Worm (Caenorhabditis elegans) whole organism, young adult: ENCODE data around the gene acr-25.
A peak's percentile ranks its signal among the peaks of the same experiment; 100 is the strongest.

Experiments
- B0035.1 ChIP-seq: sonication (generic microtip); optimal IDR thresholded peaks from 2 replicates; lab custom pipeline; 2016; ENCODE audit warnings: missing genetic modification characterization, mild to moderate bottlenecking, missing compliant biosample characterization, missing genotype, missing genetic modification reagents
- F23B12.7 ChIP-seq: sonication (generic microtip); optimal IDR thresholded peaks from 2 replicates; lab custom pipeline; 2017; ENCODE audit warnings: missing genetic modification characterization, mild to moderate bottlenecking, missing compliant biosample characterization, antibody characterized with exemption, moderate library complexity; ENCODE audit not compliant: insufficient read depth
- F33H1.4 ChIP-seq: fragments of 200-800 bp; sonication (Bioruptor generic); IDR thresholded peaks from 2 replicates; pipeline ENCODE4 v1.3.6; 2022; ENCODE audit warnings: missing genetic modification reagents, missing genetic modification characterization, missing compliant biosample characterization
- F57A8.1 ChIP-seq: fragments of 200-800 bp; sonication (Bioruptor generic); optimal IDR thresholded peaks from 2 replicates; lab custom pipeline; 2018; ENCODE audit warnings: mild to moderate bottlenecking, missing genetic modification characterization, moderate library complexity, missing compliant biosample characterization
- F57C9.4 ChIP-seq: sonication (generic microtip); optimal IDR thresholded peaks from 2 replicates; lab custom pipeline; 2017; ENCODE audit warnings: mild to moderate bottlenecking, missing genetic modification characterization, missing compliant biosample characterization
- K12H6.12 ChIP-seq: fragments of 200-800 bp; sonication (Bioruptor generic); optimal IDR thresholded peaks from 2 replicates; lab custom pipeline; 2018; ENCODE audit warnings: mild to moderate bottlenecking, missing genetic modification characterization, missing compliant biosample characterization
- Y53F4B.3 ChIP-seq: fragments of 200-800 bp; sonication (Bioruptor generic); IDR thresholded peaks from 2 replicates; pipeline ENCODE4 v1.3.6; 2022; ENCODE audit warnings: missing genetic modification reagents, missing genetic modification characterization, missing compliant biosample characterization
- Y53G8AR.9 ChIP-seq: fragments of 200-800 bp; sonication (Bioruptor generic); conservative IDR thresholded peaks from 2 replicates; pipeline ENCODE4 v1.3.6; 2022; ENCODE audit warnings: missing genetic modification reagents, missing genetic modification characterization, missing compliant biosample characterization
- ama-1 ChIP-seq, 3 experiments: fragments of 150-350 bp in 1 of 3; sonication (generic microtip) in 2 of 3; optimal IDR thresholded peaks; 2 replicates each; lab custom pipeline; 2014 to 2018; ENCODE audit warnings: missing biosample characterization in 2 of 3, missing genetic modification characterization in 2 of 3, missing genetic modification reagents in 2 of 3
- athp-1 ChIP-seq: sonication (generic microtip); optimal IDR thresholded peaks from 2 replicates; lab custom pipeline; 2017; ENCODE audit warnings: mild to moderate bottlenecking, missing genetic modification characterization, missing compliant biosample characterization
- attf-3 ChIP-seq: fragments of 200-800 bp; sonication (Bioruptor generic); conservative IDR thresholded peaks from 2 replicates; pipeline ENCODE4 v1.3.6; 2022; ENCODE audit warnings: missing genetic modification reagents, missing genetic modification characterization, missing compliant biosample characterization
- attf-5 ChIP-seq: fragments of 200-800 bp; sonication (Bioruptor generic); optimal IDR thresholded peaks from 2 replicates; lab custom pipeline; 2018; ENCODE audit warnings: mild to moderate bottlenecking, missing genetic modification characterization, missing compliant biosample characterization
- attf-6 ChIP-seq: fragments of 200-800 bp; sonication (Bioruptor generic); IDR thresholded peaks from 2 replicates; pipeline ENCODE4 v1.3.6; 2022; ENCODE audit warnings: missing genetic modification reagents, missing genetic modification characterization, missing compliant biosample characterization
- ceh-40 ChIP-seq: fragments of 200-800 bp; sonication (Bioruptor generic); IDR thresholded peaks from 2 replicates; pipeline ENCODE4 v1.3.6; 2022; ENCODE audit warnings: missing genetic modification characterization, missing compliant biosample characterization
- efl-1 ChIP-seq: fragments of 150-350 bp; optimal IDR thresholded peaks from 2 replicates; lab custom pipeline; 2014; ENCODE audit warnings: missing biosample characterization, missing genetic modification reagents, missing genetic modification characterization
- him-1 ChIP-seq: sonication (generic microtip); optimal IDR thresholded peaks from 2 replicates; lab custom pipeline; 2016; ENCODE audit warnings: missing genotype, missing genetic modification reagents, missing genetic modification characterization, missing compliant biosample characterization
- hmg-1.2 ChIP-seq: fragments of 200-800 bp; sonication (Bioruptor generic); IDR thresholded peaks from 2 replicates; pipeline ENCODE4 v1.3.6; 2022; ENCODE audit warnings: missing genetic modification reagents, missing genetic modification characterization, missing compliant biosample characterization
- hrde-1 ChIP-seq: sonication (generic microtip); optimal IDR thresholded peaks from 2 replicates; lab custom pipeline; 2016; ENCODE audit warnings: missing genetic modification characterization, mild to moderate bottlenecking, missing compliant biosample characterization, moderate library complexity, missing genotype, missing genetic modification reagents, borderline replicate concordance
- let-607 ChIP-seq, 2 experiments: fragments of 200-800 bp in 1 of 2; sonication (Bioruptor generic) in 1 of 2; sonication (generic microtip) in 1 of 2; optimal IDR thresholded peaks; 2 replicates each; lab custom pipeline; 2016 to 2018; ENCODE audit warnings: mild to moderate bottlenecking in 2 of 2, missing compliant biosample characterization in 2 of 2, missing genetic modification characterization in 2 of 2, moderate library complexity in 2 of 2, missing genotype in 1 of 2
- lin-35 ChIP-seq, 3 experiments: fragments of 150-350 bp in 2 of 3; sonication (generic microtip) in 1 of 3; optimal IDR thresholded peaks; 2 replicates each; lab custom pipeline; 2014 to 2018; ENCODE audit warnings: missing biosample characterization in 3 of 3, missing genetic modification characterization in 3 of 3, missing genetic modification reagents in 3 of 3
- lin-54 ChIP-seq: fragments of 200-800 bp; sonication (Bioruptor generic); optimal IDR thresholded peaks from 2 replicates; lab custom pipeline; 2018; ENCODE audit warnings: mild to moderate bottlenecking, missing genetic modification characterization, missing compliant biosample characterization
- madf-3 ChIP-seq: fragments of 200-800 bp; sonication (Bioruptor generic); IDR thresholded peaks from 2 replicates; pipeline ENCODE4 v1.3.6; 2022; ENCODE audit warnings: missing genetic modification reagents, missing genetic modification characterization, missing compliant biosample characterization
- madf-6 ChIP-seq: fragments of 200-800 bp; sonication (Bioruptor generic); IDR thresholded peaks from 2 replicates; pipeline ENCODE4 v1.3.6; 2022; ENCODE audit warnings: missing genetic modification reagents, missing genetic modification characterization, missing compliant biosample characterization
- nhr-80 ChIP-seq: sonication (generic microtip); optimal IDR thresholded peaks from 2 replicates; lab custom pipeline; 2016; ENCODE audit warnings: missing genetic modification characterization, missing compliant biosample characterization
- rcor-1 ChIP-seq: fragments of 200-800 bp; sonication (Bioruptor generic); IDR thresholded peaks from 2 replicates; pipeline ENCODE4 v1.3.6; 2022; ENCODE audit warnings: missing genetic modification reagents, missing genetic modification characterization, missing compliant biosample characterization
- snpc-1.1 ChIP-seq: sonication (generic microtip); optimal IDR thresholded peaks from 2 replicates; lab custom pipeline; 2017; ENCODE audit warnings: missing genetic modification characterization, mild to moderate bottlenecking, missing compliant biosample characterization, antibody characterized with exemption, moderate library complexity, missing genotype, missing genetic modification reagents; ENCODE audit not compliant: insufficient read depth
- snpc-4 ChIP-seq, 5 experiments: fragments of 150-350 bp in 1 of 5; sonication (generic microtip) in 4 of 5; optimal IDR thresholded peaks; 2 replicates each; lab custom pipeline; 2014 to 2018; ENCODE audit warnings: missing genetic modification characterization in 5 of 5, missing biosample characterization in 3 of 5, antibody characterized with exemption in 2 of 5, mild to moderate bottlenecking in 2 of 5, missing compliant biosample characterization in 2 of 5, missing genotype in 2 of 5, moderate library complexity in 2 of 5, missing genetic modification reagents in 1 of 5
- somi-1 ChIP-seq: fragments of 200-800 bp; sonication (Bioruptor generic); optimal IDR thresholded peaks from 2 replicates; lab custom pipeline; 2018; ENCODE audit warnings: mild to moderate bottlenecking, missing genetic modification characterization, missing compliant biosample characterization
- sptf-2 ChIP-seq: fragments of 200-800 bp; sonication (Bioruptor generic); optimal IDR thresholded peaks from 2 replicates; lab custom pipeline; 2018; ENCODE audit warnings: mild to moderate bottlenecking, missing genetic modification characterization, missing compliant biosample characterization
- tlf-1 ChIP-seq: fragments of 200-800 bp; sonication (Bioruptor generic); optimal IDR thresholded peaks from 2 replicates; lab custom pipeline; 2018; ENCODE audit warnings: mild to moderate bottlenecking, missing genetic modification characterization, missing compliant biosample characterization
- unc-62 ChIP-seq: fragments of 150-350 bp; optimal IDR thresholded peaks from 2 replicates; lab custom pipeline; 2014; ENCODE audit warnings: missing biosample characterization, missing genetic modification reagents, missing genetic modification characterization

The acr-25 gene

ce11 chrIV:6443018-6443417, 21.1 kb upstream of the acr-25 start:
- TF ChIP-seq ceh-40 (GFP tag; lab: Robert Waterston, UW) (no peak), nhr-80 (tag; lab: Kevin White, UChicago) (peak; percentile 1)

- TF ChIP-seq sptf-2 (GFP tag; lab: Kevin White, UChicago) (no peak), B0035.1 (tag; lab: Kevin White, UChicago) (no peak), him-1 (tag; lab: Kevin White, UChicago) (no peak), lin-35 (GFP tag; optimal IDR thresholded peaks at IDR 0.05; lab: Kevin White, UChicago) (no peak), Y53F4B.3 (GFP tag; lab: Robert Waterston, UW) (no peak), rcor-1 (GFP tag; lab: Robert Waterston, UW) (no peak), hrde-1 (tag; lab: Kevin White, UChicago) (no peak), somi-1 (GFP tag; lab: Kevin White, UChicago) (no peak), efl-1 (GFP tag; lab: Kevin White, UChicago) (no peak), athp-1 (tag; lab: Kevin White, UChicago) (no peak), F57A8.1 (GFP tag; lab: Kevin White, UChicago) (no peak), lin-54 (no peak)
- TF ChIP-seq, all 124 proteins: peak for 0
Measured at ce11 chrIV:6457472-6457871, 6.6 kb upstream of the acr-25 start, which contains the start of gene lgc-10. Gene lgc-10 (minus strand): TSS chrIV:6457572.

ce11 chrIV:6460596-6460995, 3.5 kb upstream of the acr-25 start:
- TF ChIP-seq snpc-1.1 (tag; lab: Kevin White, UChicago) (peak; percentile 79), attf-6 (peak; percentile 57; the same call in 1 of the 2 replicates), snpc-4 (GFP tag; optimal IDR thresholded peaks at IDR 0.05; lab: Kevin White, UChicago) (peak; percentile 69), snpc-4 (tag; optimal IDR thresholded peaks at IDR 0.05; lab: Kevin White, UChicago) (peak; percentile 66 to 77 (median 73)), madf-3 (GFP tag; lab: Robert Waterston, UW) (no peak)

- TF ChIP-seq hmg-1.2 (GFP tag; lab: Robert Waterston, UW) (peak; percentile 51; the same call in 1 of the 2 replicates), attf-3 (GFP tag; lab: Robert Waterston, UW) (no peak)
Measured at ce11 chrIV:6471216-6471615, 7.1 kb downstream of the acr-25 start, which contains the start of gene tmed-13. Gene tmed-13 (minus strand): TSS chrIV:6471384.

- TF ChIP-seq F33H1.4, result no peak
- no peak for TF ChIP-seq Y53G8AR.9
- TF ChIP-seq tlf-1 (GFP tag; lab: Kevin White, UChicago), result no peak
- no peak for TF ChIP-seq let-607 (tag; optimal IDR thresholded peaks at IDR 0.05; lab: Kevin White, UChicago)
- TF ChIP-seq unc-62 (GFP tag; lab: Kevin White, UChicago), result no peak
- TF ChIP-seq F23B12.7 (tag; lab: Kevin White, UChicago), result no peak
- no peak for TF ChIP-seq ama-1 (optimal IDR thresholded peaks at IDR 0.05; lab: Kevin White, UChicago)
- no peak for TF ChIP-seq ama-1 (GFP tag; optimal IDR thresholded peaks at IDR 0.05; lab: Kevin White, UChicago)
- TF ChIP-seq madf-6, result no peak
Measured at ce11 chrIV:6473140-6473539, 9.0 kb downstream of the acr-25 start, which contains the start of gene Y73B6BL.27. Gene Y73B6BL.27 (minus strand): TSS chrIV:6473240.

- TF ChIP-seq snpc-4 (GFP tag; optimal IDR thresholded peaks at IDR 0.05; lab: Kevin White, UChicago) (no peak), snpc-4 (tag; optimal IDR thresholded peaks at IDR 0.05; lab: Kevin White, UChicago) (peak in 1 of 4 experiments; percentile 14), lin-35 (GFP tag; optimal IDR thresholded peaks at IDR 0.05; lab: Kevin White, UChicago) (peak in 1 of 3 experiments; percentile 58), F57C9.4 (tag; lab: Kevin White, UChicago) (no peak), hmg-1.2 (GFP tag; lab: Robert Waterston, UW) (peak; percentile 72; the same call in 1 of the 2 replicates), K12H6.12 (tag; lab: Kevin White, UChicago) (no peak), attf-5 (GFP tag; lab: Kevin White, UChicago) (peak; percentile 13)
- TF ChIP-seq, all 124 proteins: peak for 4
Measured at ce11 chrIV:6474751-6475150, 10.6 kb downstream of the acr-25 start.
